Worm (Caenorhabditis elegans): ENCODE results near the gene F22F4.5.

F22F4.5 gene

DNA sequence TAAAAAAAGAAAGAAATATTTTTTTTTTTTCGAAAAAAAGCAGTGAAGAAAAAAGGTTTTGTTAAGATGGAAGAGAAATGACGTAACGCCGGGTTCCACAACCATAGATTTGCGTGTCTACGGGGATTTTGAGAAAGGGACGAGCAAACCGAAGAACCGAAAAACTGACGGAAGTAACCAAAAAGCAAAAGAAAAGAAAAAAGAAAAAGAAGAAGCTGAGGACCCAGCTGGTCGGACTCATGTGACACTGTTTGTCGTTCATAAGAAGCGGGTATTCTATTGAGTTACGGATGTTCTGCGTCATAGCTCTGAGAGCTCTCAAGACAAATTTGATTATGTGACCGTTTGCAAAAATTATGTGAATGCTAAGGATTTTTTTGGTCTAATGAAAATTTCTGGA lies 9.9 kb downstream of the F22F4.5 start (continued):
- TF ChIP-seq dpl-1 (GFP tag; optimal IDR thresholded peaks at IDR 0.05) (no peak), fos-1 (tag; optimal IDR thresholded peaks at IDR 0.05) (no peak), blmp-1 (tag; optimal IDR thresholded peaks at IDR 0.05) (no peak), lsy-2 (tag; optimal IDR thresholded peaks at IDR 0.05) (peak; percentile 11 to 15), pag-3 (tag; optimal IDR thresholded peaks at IDR 0.05; ENCODE audit: borderline replicate concordance, insufficient read depth) (no peak), elt-2 (tag; optimal IDR thresholded peaks at IDR 0.05) (no peak), nhr-84 (tag; optimal IDR thresholded peaks at IDR 0.05) (no peak), zag-1 (tag; optimal IDR thresholded peaks at IDR 0.05) (no peak), swsn-7 (tag; optimal IDR thresholded peaks at IDR 0.05) (no peak), jun-1 (tag; optimal IDR thresholded peaks at IDR 0.05) (no peak), ceh-90 (tag; optimal IDR thresholded peaks at IDR 0.05) (no peak), nhr-76 (tag; optimal IDR thresholded peaks at IDR 0.05) (no peak), ztf-11 (tag; optimal IDR thresholded peaks at IDR 0.05) (no peak), F16B12.6 (tag; optimal IDR thresholded peaks at IDR 0.05) (no peak), nhr-19 (GFP tag; conservative IDR thresholded peaks at IDR 0.05) (no peak), aha-1 (tag; optimal IDR thresholded peaks at IDR 0.05) (no peak), dsc-1 (tag; optimal IDR thresholded peaks at IDR 0.05) (no peak), mep-1 (tag; optimal IDR thresholded peaks at IDR 0.05) (no peak), snpc-4 (tag; optimal IDR thresholded peaks at IDR 0.05) (no peak), fkh-4 (tag; optimal IDR thresholded peaks at IDR 0.05; ENCODE audit: borderline replicate concordance) (no peak), pax-3 (tag; optimal IDR thresholded peaks at IDR 0.05) (no peak), grh-1 (GFP tag; IDR thresholded peaks at IDR 0.05) (no peak), hpl-2 (GFP tag; optimal IDR thresholded peaks at IDR 0.05) (no peak), nhr-20 (tag; optimal IDR thresholded peaks at IDR 0.05) (no peak), lin-39 (tag; optimal IDR thresholded peaks at IDR 0.05) (no peak), egl-13 (tag; optimal IDR thresholded peaks at IDR 0.05) (no peak), lin-13 (GFP tag; optimal IDR thresholded peaks at IDR 0.05) (no peak), nhr-12 (tag; optimal IDR thresholded peaks at IDR 0.05) (no peak), lin-15B (tag; optimal IDR thresholded peaks at IDR 0.05) (no peak), mef-2 (tag; optimal IDR thresholded peaks at IDR 0.05) (no peak), aly-2 (tag; optimal IDR thresholded peaks at IDR 0.05) (no peak), mdl-1 (tag; optimal IDR thresholded peaks at IDR 0.05) (no peak), xbp-1 (tag; optimal IDR thresholded peaks at IDR 0.05) (peak; percentile 5), pqm-1 (tag; optimal IDR thresholded peaks at IDR 0.05) (no peak)

DNA sequence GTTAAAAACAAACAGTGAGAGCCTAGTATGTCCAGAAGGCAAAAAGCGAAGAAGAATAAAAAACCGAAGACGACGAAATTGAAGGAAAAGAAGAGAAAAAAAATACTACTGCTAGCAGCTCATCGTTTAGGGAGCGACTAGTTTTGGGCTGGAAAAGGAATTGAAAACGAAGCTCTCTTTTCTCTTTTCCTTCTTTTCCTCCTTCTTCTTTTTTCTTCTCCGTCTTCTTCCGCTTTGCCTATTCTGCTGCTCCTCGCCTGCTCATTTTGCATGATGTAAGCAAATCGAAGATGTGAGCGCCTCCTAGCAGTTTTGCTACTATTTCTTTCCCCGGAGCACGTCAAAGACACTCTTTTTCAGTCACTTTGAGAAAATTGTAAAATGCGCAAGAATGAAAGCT lies 11.0 kb downstream of the F22F4.5 start:
- TF ChIP-seq F16B12.6 (tag; optimal IDR thresholded peaks at IDR 0.05): no peak
- no peak for TF ChIP-seq swsn-7 (tag; optimal IDR thresholded peaks at IDR 0.05)
- no peak for TF ChIP-seq snpc-4 (tag; optimal IDR thresholded peaks at IDR 0.05)
- no peak for TF ChIP-seq xbp-1 (tag; optimal IDR thresholded peaks at IDR 0.05)
- no peak for TF ChIP-seq elt-2 (tag; optimal IDR thresholded peaks at IDR 0.05)
- no peak for TF ChIP-seq ztf-11 (tag; optimal IDR thresholded peaks at IDR 0.05)
- TF ChIP-seq nhr-20 (tag; optimal IDR thresholded peaks at IDR 0.05): no peak
- TF ChIP-seq ceh-90 (tag; optimal IDR thresholded peaks at IDR 0.05): no peak
- TF ChIP-seq ces-1 (GFP tag; optimal IDR thresholded peaks at IDR 0.05): no peak
- no peak for TF ChIP-seq nhr-237 (tag; optimal IDR thresholded peaks at IDR 0.05)
- peak; percentile 62 for TF ChIP-seq fkh-10 (GFP tag; optimal IDR thresholded peaks at IDR 0.05)
- no peak for TF ChIP-seq nhr-71 (tag; optimal IDR thresholded peaks at IDR 0.05)
- no peak for TF ChIP-seq hlh-4 (tag; optimal IDR thresholded peaks at IDR 0.05)
- TF ChIP-seq pax-3 (tag; optimal IDR thresholded peaks at IDR 0.05): no peak
- peak; percentile 44 for TF ChIP-seq nhr-47 (tag; optimal IDR thresholded peaks at IDR 0.05)
- peak in 1 of 3 experiments; percentile 23 for TF ChIP-seq ceh-82 (tag; optimal IDR thresholded peaks at IDR 0.05)
- no peak for TF ChIP-seq nhr-84 (tag; optimal IDR thresholded peaks at IDR 0.05)
- TF ChIP-seq Y116A8C.19 (tag; optimal IDR thresholded peaks at IDR 0.05; ENCODE audit: borderline replicate concordance): no peak
- peak; percentile 8 for TF ChIP-seq fkh-8 (tag; optimal IDR thresholded peaks at IDR 0.05)
- TF ChIP-seq ceh-8 (GFP tag; optimal IDR thresholded peaks at IDR 0.05): no peak
- TF ChIP-seq unc-30 (tag; optimal IDR thresholded peaks at IDR 0.05): no peak
- TF ChIP-seq egl-27 (tag; optimal IDR thresholded peaks at IDR 0.05): no peak
- no peak for TF ChIP-seq ceh-63 (GFP tag; optimal IDR thresholded peaks at IDR 0.05)
- no peak for TF ChIP-seq alr-1 (tag; optimal IDR thresholded peaks at IDR 0.05; ENCODE audit: borderline replicate concordance)
- TF ChIP-seq lsy-2 (tag; optimal IDR thresholded peaks at IDR 0.05): peak in 1 of 2 experiments; percentile 4
- no peak for TF ChIP-seq fkh-4 (tag; optimal IDR thresholded peaks at IDR 0.05; ENCODE audit: borderline replicate concordance)
- TF ChIP-seq tlp-1 (tag; optimal IDR thresholded peaks at IDR 0.05): no peak
- TF ChIP-seq fos-1 (tag; optimal IDR thresholded peaks at IDR 0.05): no peak
- TF ChIP-seq ceh-88 (GFP tag; IDR thresholded peaks at IDR 0.05): no peak
- no peak for TF ChIP-seq nhr-12 (tag; optimal IDR thresholded peaks at IDR 0.05)
- no peak for TF ChIP-seq efl-1 (optimal IDR thresholded peaks at IDR 0.05)
- TF ChIP-seq efl-1 (GFP tag; optimal IDR thresholded peaks at IDR 0.05 in 1 of 2): no peak
